Fruit fly (Drosophila melanogaster): Measurements from ENCODE around the gene Atg17.

Atg17 gene

DNA sequence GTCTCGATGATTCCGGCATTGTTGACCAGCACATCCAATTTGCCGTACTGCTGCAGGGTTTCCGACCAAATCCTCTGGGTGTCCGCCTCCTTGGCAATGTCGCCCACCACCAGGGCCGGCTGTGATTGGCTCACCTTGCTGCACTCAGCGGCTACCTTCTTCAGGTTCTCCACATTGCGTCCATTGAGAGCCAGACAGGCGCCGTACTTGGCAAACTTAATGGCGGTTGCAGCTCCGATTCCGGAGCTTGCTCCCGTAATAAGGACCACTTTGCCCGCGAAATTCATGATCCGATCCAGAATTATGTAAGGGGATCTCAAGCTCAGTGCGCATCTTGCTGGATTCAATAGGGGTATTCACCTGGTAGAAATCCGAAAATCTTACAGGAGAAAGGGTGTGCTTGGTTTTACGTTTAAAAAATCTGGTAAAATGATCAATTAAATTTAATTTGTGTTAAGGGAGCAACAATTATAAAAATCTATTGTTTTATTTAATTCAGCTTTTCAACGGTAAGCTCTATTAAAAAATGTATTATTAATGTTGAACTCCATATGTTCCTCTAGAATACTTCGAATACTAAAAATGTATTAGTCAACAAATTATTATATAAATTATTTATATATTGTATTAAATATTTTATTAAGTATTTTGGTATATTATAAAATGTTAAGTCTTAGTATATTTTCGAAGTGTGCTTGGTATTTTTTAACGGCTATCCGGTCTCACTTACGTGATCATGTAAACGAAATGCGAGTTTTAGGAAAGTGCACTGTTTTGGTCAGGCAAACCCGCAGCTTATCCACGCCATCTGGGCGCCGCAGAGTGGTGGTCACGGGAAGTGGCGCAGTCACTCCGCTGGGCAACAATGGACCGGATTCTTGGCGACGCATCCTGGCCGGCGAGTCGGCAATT, 32.7 kb upstream of the Atg17 start, which contains the start of the genes CG31548 and CG12170:
CG31548 (minus strand) TSS at position 334 of the 912 bp plus-strand sequence.
CG12170 (plus strand) TSS at position 716 of the 912 bp plus-strand sequence.
- no peak for TF ChIP-seq insv (optimal IDR thresholded peaks at IDR 0.05)
- no peak for TF ChIP-seq h (optimal IDR thresholded peaks at IDR 0.05)
- TF ChIP-seq ttk (optimal IDR thresholded peaks at IDR 0.05): no peak
- TF ChIP-seq Sin3A (optimal IDR thresholded peaks at IDR 0.05): no peak
- no peak for TF ChIP-seq Myc (optimal IDR thresholded peaks at IDR 0.05)
- TF ChIP-seq psq (optimal IDR thresholded peaks at IDR 0.05): no peak

dm6 chr3R:5643421-5643820, 26.1 kb upstream of the Atg17 start:
- TF ChIP-seq Myc (optimal IDR thresholded peaks at IDR 0.05) (no peak), ttk (optimal IDR thresholded peaks at IDR 0.05) (no peak), insv (optimal IDR thresholded peaks at IDR 0.05) (no peak), h (optimal IDR thresholded peaks at IDR 0.05) (no peak), Sin3A (optimal IDR thresholded peaks at IDR 0.05) (no peak), psq (optimal IDR thresholded peaks at IDR 0.05) (no peak)

dm6 chr3R:5647705-5648568, 21.6 kb upstream of the Atg17 start:
- TF ChIP-seq Myc (optimal IDR thresholded peaks at IDR 0.05) (no peak), ttk (optimal IDR thresholded peaks at IDR 0.05) (no peak), psq (optimal IDR thresholded peaks at IDR 0.05) (no peak)

DNA sequence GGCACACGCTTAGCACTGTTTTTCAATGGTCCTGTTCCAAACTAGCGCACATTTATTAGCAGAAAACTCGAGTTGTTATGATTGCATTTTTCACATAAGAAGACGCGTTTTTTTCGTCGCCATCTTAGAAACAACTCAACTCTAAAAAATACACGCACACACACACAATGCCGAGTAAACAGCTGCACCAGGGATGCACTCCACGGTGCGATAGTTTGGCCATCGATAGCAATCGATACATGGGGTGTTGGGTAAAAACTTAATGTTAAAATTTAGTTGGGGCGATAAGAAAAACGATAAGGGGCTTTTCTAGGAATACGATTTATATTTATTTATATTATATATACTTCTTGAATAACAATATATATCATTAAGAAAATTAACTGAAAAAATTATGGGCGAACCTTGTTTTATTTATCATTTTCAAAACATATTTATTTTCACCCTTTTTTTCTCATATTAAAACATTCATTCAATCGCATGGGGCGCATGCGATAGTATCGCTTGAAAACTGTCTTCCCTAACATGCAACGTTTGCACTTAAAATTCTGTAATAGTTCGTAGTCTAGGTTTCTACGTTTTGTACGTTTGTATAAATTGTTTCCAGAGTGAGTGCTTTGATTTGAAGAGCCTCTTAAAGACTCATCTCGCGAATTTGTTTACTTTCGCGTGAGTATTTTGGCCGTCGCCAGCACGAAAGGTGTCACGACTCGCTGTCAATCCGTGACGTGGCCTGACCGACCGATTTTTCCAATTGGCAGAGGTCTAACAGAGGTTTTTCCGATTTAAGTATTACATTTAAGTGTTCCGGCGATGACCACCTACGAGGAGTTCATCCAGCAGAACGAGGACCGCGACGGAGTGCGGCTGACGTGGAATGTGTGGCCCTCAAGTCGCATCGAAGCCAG, 20.7 kb upstream of the Atg17 start, which contains the start of the genes MTA1-like and Sec23:
MTA1-like (minus strand) TSS at position 170 of the 908 bp plus-strand sequence.
Sec23 (plus strand) TSS at position 497 of the 908 bp plus-strand sequence.
- TF ChIP-seq Myc (optimal IDR thresholded peaks at IDR 0.05) (no peak), Sin3A (optimal IDR thresholded peaks at IDR 0.05) (no peak), h (optimal IDR thresholded peaks at IDR 0.05) (no peak), insv (optimal IDR thresholded peaks at IDR 0.05) (no peak), ttk (optimal IDR thresholded peaks at IDR 0.05) (no peak), psq (optimal IDR thresholded peaks at IDR 0.05) (no peak)

DNA sequence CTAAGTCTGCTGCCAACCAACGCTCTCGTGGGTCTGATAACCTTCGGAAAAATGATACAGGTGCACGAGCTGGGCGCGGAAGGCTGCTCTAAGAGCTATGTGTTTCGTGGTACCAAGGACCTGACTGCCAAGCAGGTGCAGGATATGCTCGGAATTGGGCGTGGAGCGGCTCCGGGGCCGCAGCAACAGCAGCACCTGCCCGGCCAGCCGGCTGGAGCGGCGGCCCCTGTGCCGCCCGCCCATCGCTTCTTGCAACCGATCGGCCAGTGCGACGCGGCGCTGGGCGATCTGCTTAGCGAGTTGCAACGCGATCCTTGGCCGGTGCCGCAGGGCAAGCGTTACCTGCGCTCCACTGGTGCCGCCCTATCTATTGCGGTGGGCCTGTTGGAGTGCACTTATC, 19.6 kb upstream of the Atg17 start:
- no peak for TF ChIP-seq Sin3A (optimal IDR thresholded peaks at IDR 0.05)
- TF ChIP-seq psq (optimal IDR thresholded peaks at IDR 0.05): no peak
- no peak for TF ChIP-seq insv (optimal IDR thresholded peaks at IDR 0.05)
- TF ChIP-seq ttk (optimal IDR thresholded peaks at IDR 0.05): peak; percentile 77
- TF ChIP-seq Myc (optimal IDR thresholded peaks at IDR 0.05): no peak

dm6 chr3R:5653887-5654286, 15.6 kb upstream of the Atg17 start:
- TF ChIP-seq psq (optimal IDR thresholded peaks at IDR 0.05) (no peak), Myc (optimal IDR thresholded peaks at IDR 0.05) (no peak), ttk (optimal IDR thresholded peaks at IDR 0.05) (no peak), h (optimal IDR thresholded peaks at IDR 0.05) (no peak), insv (optimal IDR thresholded peaks at IDR 0.05) (no peak), Sin3A (optimal IDR thresholded peaks at IDR 0.05) (no peak)

- TF ChIP-seq psq (optimal IDR thresholded peaks at IDR 0.05) (no peak), Myc (optimal IDR thresholded peaks at IDR 0.05) (no peak), insv (optimal IDR thresholded peaks at IDR 0.05) (no peak), Sin3A (optimal IDR thresholded peaks at IDR 0.05) (no peak), h (optimal IDR thresholded peaks at IDR 0.05) (no peak), ttk (optimal IDR thresholded peaks at IDR 0.05) (no peak)
These were observed 14.8 kb upstream of the Atg17 start, which contains the start of the genes elm and MED27 for dm6 chr3R:5654692-5655181. Gene elm (minus strand): TSS chr3R:5654861. Gene MED27 (plus strand): TSS chr3R:5655139.

dm6 chr3R:5658984-5659802, 10.3 kb upstream of the Atg17 start:
- TF ChIP-seq insv (optimal IDR thresholded peaks at IDR 0.05) (no peak), Myc (optimal IDR thresholded peaks at IDR 0.05) (no peak), Sin3A (optimal IDR thresholded peaks at IDR 0.05) (no peak), h (optimal IDR thresholded peaks at IDR 0.05) (no peak), psq (optimal IDR thresholded peaks at IDR 0.05) (no peak), ttk (optimal IDR thresholded peaks at IDR 0.05) (no peak)

DNA sequence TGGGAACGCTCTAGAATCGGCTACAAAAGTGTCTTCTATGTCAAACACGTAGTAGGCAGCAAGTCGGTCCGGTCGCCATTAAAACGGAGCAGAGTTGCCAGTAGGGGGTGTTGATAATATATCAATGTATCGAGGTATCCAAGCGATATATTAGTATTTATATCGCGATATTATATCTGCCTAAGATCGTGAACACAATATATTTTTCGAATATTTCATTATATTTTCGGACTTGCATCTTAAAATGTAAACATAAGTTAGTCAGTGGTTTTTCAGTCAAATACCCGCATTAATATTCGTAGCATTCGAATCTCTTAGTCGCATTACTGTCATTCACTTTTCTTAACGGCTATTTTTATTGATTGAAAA, 9.7 kb upstream of the Atg17 start, which contains the start of gene CG2182:
CG2182 (minus strand) TSS at position 84 of the 369 bp plus-strand sequence.
- no peak for TF ChIP-seq h (optimal IDR thresholded peaks at IDR 0.05)
- no peak for TF ChIP-seq ttk (optimal IDR thresholded peaks at IDR 0.05)
- TF ChIP-seq Myc (optimal IDR thresholded peaks at IDR 0.05): no peak
- TF ChIP-seq insv (optimal IDR thresholded peaks at IDR 0.05): no peak
- TF ChIP-seq Sin3A (optimal IDR thresholded peaks at IDR 0.05): no peak
- TF ChIP-seq psq (optimal IDR thresholded peaks at IDR 0.05): no peak
